Worm (Caenorhabditis elegans) whole organism, young adult: Measurements from ENCODE around the gene R144.11.
A peak's percentile ranks its signal among the peaks of the same experiment; 100 is the strongest.

Source experiments
- B0019.2 ChIP-seq: fragments of 200-800 bp; sonication (Bioruptor generic); conservative IDR thresholded peaks from 2 replicates; pipeline ENCODE4 v1.3.6; 2022; ENCODE audit warnings: missing genetic modification reagents, missing genetic modification characterization, missing compliant biosample characterization
- B0336.3 ChIP-seq: fragments of 200-800 bp; sonication (Bioruptor generic); IDR thresholded peaks from 2 replicates; pipeline ENCODE4 v1.3.6; 2022; ENCODE audit warnings: missing genetic modification characterization, missing compliant biosample characterization
- C17E4.6 ChIP-seq: fragments of 200-800 bp; sonication (Bioruptor generic); IDR thresholded peaks from 2 replicates; pipeline ENCODE4 v1.3.6; 2022; ENCODE audit warnings: missing genetic modification reagents, missing genetic modification characterization, missing compliant biosample characterization
- F33H1.4 ChIP-seq: fragments of 200-800 bp; sonication (Bioruptor generic); IDR thresholded peaks from 2 replicates; pipeline ENCODE4 v1.3.6; 2022; ENCODE audit warnings: missing genetic modification reagents, missing genetic modification characterization, missing compliant biosample characterization
- F37B4.10 ChIP-seq: fragments of 200-800 bp; sonication (Bioruptor generic); IDR thresholded peaks from 2 replicates; pipeline ENCODE4 v1.3.6; 2022; ENCODE audit warnings: missing genetic modification characterization, missing compliant biosample characterization
- F57A8.1 ChIP-seq: fragments of 200-800 bp; sonication (Bioruptor generic); optimal IDR thresholded peaks from 2 replicates; lab custom pipeline; 2018; ENCODE audit warnings: mild to moderate bottlenecking, missing genetic modification characterization, moderate library complexity, missing compliant biosample characterization
- F57C9.4 ChIP-seq: sonication (generic microtip); optimal IDR thresholded peaks from 2 replicates; lab custom pipeline; 2017; ENCODE audit warnings: mild to moderate bottlenecking, missing genetic modification characterization, missing compliant biosample characterization
- K11D2.4 ChIP-seq: fragments of 200-800 bp; sonication (Bioruptor generic); IDR thresholded peaks from 2 replicates; pipeline ENCODE4 v1.3.6; 2022; ENCODE audit warnings: missing genetic modification reagents, missing genetic modification characterization, missing compliant biosample characterization
- ama-1 ChIP-seq, 3 experiments: fragments of 150-350 bp in 1 of 3; sonication (generic microtip) in 2 of 3; optimal IDR thresholded peaks; 2 replicates each; lab custom pipeline; 2014 to 2018; ENCODE audit warnings: missing biosample characterization in 2 of 3, missing genetic modification characterization in 2 of 3, missing genetic modification reagents in 2 of 3
- aptf-3 ChIP-seq: fragments of 200-800 bp; sonication (Bioruptor generic); IDR thresholded peaks from 2 replicates; pipeline ENCODE4 v1.3.6; 2022; ENCODE audit warnings: missing genetic modification characterization, missing compliant biosample characterization
- atf-7 ChIP-seq: sonication (generic microtip); optimal IDR thresholded peaks from 2 replicates; lab custom pipeline; 2017; ENCODE audit warnings: mild to moderate bottlenecking, missing genetic modification characterization, missing compliant biosample characterization
- ccch-3 ChIP-seq: fragments of 200-800 bp; sonication (Bioruptor generic); optimal IDR thresholded peaks from 2 replicates; lab custom pipeline; 2018; ENCODE audit warnings: mild to moderate bottlenecking, missing genetic modification characterization, missing compliant biosample characterization
- cebp-2 ChIP-seq: fragments of 200-800 bp; sonication (Bioruptor generic); IDR thresholded peaks from 2 replicates; pipeline ENCODE4 v1.3.6; 2022; ENCODE audit warnings: missing genetic modification characterization, missing compliant biosample characterization
- ceh-100 ChIP-seq: fragments of 200-800 bp; sonication (Bioruptor generic); IDR thresholded peaks from 2 replicates; pipeline ENCODE4 v1.3.6; 2022; ENCODE audit warnings: missing genetic modification reagents, missing genetic modification characterization, missing compliant biosample characterization
- ceh-91 ChIP-seq: fragments of 200-800 bp; sonication (Bioruptor generic); IDR thresholded peaks from 2 replicates; pipeline ENCODE4 v1.3.6; 2022; ENCODE audit warnings: missing genetic modification reagents, missing genetic modification characterization, missing compliant biosample characterization
- dpl-1 ChIP-seq: fragments of 150-350 bp; optimal IDR thresholded peaks from 2 replicates; lab custom pipeline; 2014; ENCODE audit warnings: missing biosample characterization, missing genetic modification reagents, missing genetic modification characterization
- egl-18 ChIP-seq: fragments of 200-800 bp; sonication (Bioruptor generic); IDR thresholded peaks from 2 replicates; pipeline ENCODE4 v1.3.6; 2022; ENCODE audit warnings: missing genetic modification reagents, missing genetic modification characterization, missing compliant biosample characterization
- ekl-4 ChIP-seq: fragments of 200-800 bp; sonication (Bioruptor generic); IDR thresholded peaks from 2 replicates; pipeline ENCODE4 v1.3.6; 2022; ENCODE audit warnings: missing genetic modification reagents, missing genetic modification characterization, missing compliant biosample characterization
- fkh-3 ChIP-seq: sonication (generic microtip); optimal IDR thresholded peaks from 2 replicates; lab custom pipeline; 2016; ENCODE audit warnings: mild to moderate bottlenecking, missing genetic modification characterization, missing compliant biosample characterization
- hlh-26 ChIP-seq: fragments of 200-800 bp; sonication (Bioruptor generic); conservative IDR thresholded peaks from 2 replicates; pipeline ENCODE4 v1.3.6; 2022; ENCODE audit warnings: missing genetic modification reagents, missing genetic modification characterization, missing compliant biosample characterization
- hrde-1 ChIP-seq: sonication (generic microtip); optimal IDR thresholded peaks from 2 replicates; lab custom pipeline; 2016; ENCODE audit warnings: missing genetic modification characterization, mild to moderate bottlenecking, missing compliant biosample characterization, moderate library complexity, missing genotype, missing genetic modification reagents, borderline replicate concordance
- let-526 ChIP-seq: fragments of 200-800 bp; sonication (Bioruptor generic); IDR thresholded peaks from 2 replicates; pipeline ENCODE4 v1.3.6; 2022; ENCODE audit warnings: missing genetic modification reagents, missing genetic modification characterization, missing compliant biosample characterization
- lin-26 ChIP-seq: fragments of 200-800 bp; sonication (Bioruptor generic); IDR thresholded peaks from 2 replicates; pipeline ENCODE4 v1.3.6; 2022; ENCODE audit warnings: missing genetic modification reagents, missing genetic modification characterization, missing compliant biosample characterization
- lin-40 ChIP-seq: sonication (generic microtip); optimal IDR thresholded peaks from 2 replicates; lab custom pipeline; 2016; ENCODE audit warnings: missing genetic modification characterization, mild to moderate bottlenecking, missing compliant biosample characterization, missing genotype, missing genetic modification reagents
- lsl-1 ChIP-seq: fragments of 200-800 bp; sonication (Bioruptor generic); optimal IDR thresholded peaks from 2 replicates; lab custom pipeline; 2018; ENCODE audit warnings: mild to moderate bottlenecking, missing genetic modification characterization, moderate library complexity, missing compliant biosample characterization
- lsy-27 ChIP-seq: sonication (generic microtip); optimal IDR thresholded peaks from 2 replicates; lab custom pipeline; 2017; ENCODE audit warnings: missing genetic modification characterization, mild to moderate bottlenecking, missing compliant biosample characterization, antibody characterized with exemption, missing genotype, borderline replicate concordance; ENCODE audit not compliant: insufficient read depth
- madf-10 ChIP-seq: sonication (generic microtip); optimal IDR thresholded peaks from 2 replicates; lab custom pipeline; 2016; ENCODE audit warnings: mild to moderate bottlenecking, missing genetic modification characterization, missing compliant biosample characterization
- madf-3 ChIP-seq: fragments of 200-800 bp; sonication (Bioruptor generic); IDR thresholded peaks from 2 replicates; pipeline ENCODE4 v1.3.6; 2022; ENCODE audit warnings: missing genetic modification reagents, missing genetic modification characterization, missing compliant biosample characterization
- mel-28 ChIP-seq: sonication (generic microtip); optimal IDR thresholded peaks from 2 replicates; lab custom pipeline; 2016; ENCODE audit warnings: borderline replicate concordance, mild to moderate bottlenecking, missing genetic modification characterization, missing compliant biosample characterization
- mxl-1 ChIP-seq: sonication (generic microtip); optimal IDR thresholded peaks from 2 replicates; lab custom pipeline; 2016; ENCODE audit warnings: missing genetic modification characterization, missing compliant biosample characterization
- nhr-27 ChIP-seq: fragments of 200-800 bp; sonication (Bioruptor generic); optimal IDR thresholded peaks from 2 replicates; lab custom pipeline; 2018; ENCODE audit warnings: mild to moderate bottlenecking, missing genetic modification characterization, moderate library complexity, missing compliant biosample characterization
- nhr-80 ChIP-seq: sonication (generic microtip); optimal IDR thresholded peaks from 2 replicates; lab custom pipeline; 2016; ENCODE audit warnings: missing genetic modification characterization, missing compliant biosample characterization
- pha-4 ChIP-seq: fragments of 150-350 bp; sonication (generic microtip); optimal IDR thresholded peaks from 2 replicates; lab custom pipeline; 2014; ENCODE audit warnings: missing biosample characterization, missing genetic modification reagents, missing genetic modification characterization
- repo-1 ChIP-seq: sonication (generic microtip); optimal IDR thresholded peaks from 2 replicates; lab custom pipeline; 2017; ENCODE audit warnings: mild to moderate bottlenecking, missing genetic modification characterization, missing compliant biosample characterization
- sdz-38 ChIP-seq: sonication (generic microtip); optimal IDR thresholded peaks from 2 replicates; lab custom pipeline; 2016; ENCODE audit warnings: missing genotype, missing genetic modification characterization, missing compliant biosample characterization
- snpc-4 ChIP-seq, 5 experiments: fragments of 150-350 bp in 1 of 5; sonication (generic microtip) in 4 of 5; optimal IDR thresholded peaks; 2 replicates each; lab custom pipeline; 2014 to 2018; ENCODE audit warnings: missing genetic modification characterization in 5 of 5, missing biosample characterization in 3 of 5, antibody characterized with exemption in 2 of 5, mild to moderate bottlenecking in 2 of 5, missing compliant biosample characterization in 2 of 5, missing genotype in 2 of 5, moderate library complexity in 2 of 5, missing genetic modification reagents in 1 of 5
- somi-1 ChIP-seq: fragments of 200-800 bp; sonication (Bioruptor generic); optimal IDR thresholded peaks from 2 replicates; lab custom pipeline; 2018; ENCODE audit warnings: mild to moderate bottlenecking, missing genetic modification characterization, missing compliant biosample characterization
- sptf-2 ChIP-seq: fragments of 200-800 bp; sonication (Bioruptor generic); optimal IDR thresholded peaks from 2 replicates; lab custom pipeline; 2018; ENCODE audit warnings: mild to moderate bottlenecking, missing genetic modification characterization, missing compliant biosample characterization
- xnd-1 ChIP-seq: sonication (generic microtip); optimal IDR thresholded peaks from 2 replicates; lab custom pipeline; 2016; ENCODE audit warnings: missing genotype, missing genetic modification reagents, missing genetic modification characterization, missing compliant biosample characterization
- zfh-2 ChIP-seq: fragments of 200-800 bp; sonication (Bioruptor generic); conservative IDR thresholded peaks from 2 replicates; pipeline ENCODE4 v1.3.6; 2022; ENCODE audit warnings: missing genetic modification reagents, missing genetic modification characterization, missing compliant biosample characterization
- ztf-25 ChIP-seq: fragments of 200-800 bp; sonication (Bioruptor generic); IDR thresholded peaks from 2 replicates; pipeline ENCODE4 v1.3.6; 2022; ENCODE audit warnings: missing genetic modification reagents, missing genetic modification characterization, missing compliant biosample characterization
- ztf-26 ChIP-seq: sonication (generic microtip); optimal IDR thresholded peaks from 2 replicates; lab custom pipeline; 2017; ENCODE audit warnings: missing genetic modification characterization, missing compliant biosample characterization

The R144.11 gene

DNA sequence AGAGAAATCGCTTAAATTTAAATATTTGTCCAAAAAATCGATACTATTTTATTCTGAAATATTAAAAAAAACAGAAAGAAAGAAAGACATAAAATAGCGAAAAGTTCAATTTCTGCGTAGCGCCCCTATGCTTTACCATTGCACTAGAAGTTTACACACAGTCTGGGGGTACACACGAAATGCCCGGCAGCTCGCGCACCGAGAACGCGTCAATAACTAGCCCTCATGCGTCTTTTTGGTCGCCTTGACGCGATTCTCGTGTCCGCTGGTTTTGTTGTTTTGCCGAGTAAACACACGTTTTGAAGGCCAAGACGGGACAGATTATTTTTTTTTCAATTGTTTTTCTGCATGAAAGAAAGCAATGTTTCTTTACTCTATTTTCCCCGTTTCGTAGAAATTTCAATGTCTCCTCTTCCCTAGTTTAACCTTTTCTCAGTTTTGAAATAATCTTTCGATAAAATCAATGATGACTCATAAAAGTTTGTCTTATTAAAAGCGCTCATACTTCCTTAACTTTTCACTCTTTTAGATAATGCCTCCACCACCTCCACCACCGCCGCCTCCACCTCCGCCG is 9.6 kb upstream of the R144.11 start, which contains the start of gene wip-1 (continued):
- TF ChIP-seq madf-10 (tag; lab: Kevin White, UChicago), result peak; percentile 93
- TF ChIP-seq B0019.2 (GFP tag; lab: Robert Waterston, UW), result peak; percentile 91
- TF ChIP-seq aptf-3, result 0 out of 2 replicates have a peak, but pooled peaks have one; percentile 24
- TF ChIP-seq somi-1 (GFP tag; lab: Kevin White, UChicago), result peak; percentile 94
- peak; percentile 86 for TF ChIP-seq egl-18
- peak; percentile 93 for TF ChIP-seq ceh-91 (GFP tag; lab: Robert Waterston, UW)
- peak; percentile 86 for TF ChIP-seq dpl-1
- peak; percentile 21 for TF ChIP-seq fkh-3 (tag; lab: Kevin White, UChicago)
- no peak for TF ChIP-seq ccch-3
- peak; percentile 97 for TF ChIP-seq zfh-2
- peak; percentile 86 for TF ChIP-seq xnd-1 (tag; lab: Kevin White, UChicago)
- TF ChIP-seq sptf-2 (GFP tag; lab: Kevin White, UChicago), result peak; percentile 91
- peak; percentile 91 for TF ChIP-seq let-526 (GFP tag; lab: Robert Waterston, UW)
- TF ChIP-seq hrde-1 (tag; lab: Kevin White, UChicago), result peak; percentile 82
- TF ChIP-seq ztf-25 (GFP tag; lab: Robert Waterston, UW), result peak; percentile 47; the same call in 1 of the 2 replicates

DNA sequence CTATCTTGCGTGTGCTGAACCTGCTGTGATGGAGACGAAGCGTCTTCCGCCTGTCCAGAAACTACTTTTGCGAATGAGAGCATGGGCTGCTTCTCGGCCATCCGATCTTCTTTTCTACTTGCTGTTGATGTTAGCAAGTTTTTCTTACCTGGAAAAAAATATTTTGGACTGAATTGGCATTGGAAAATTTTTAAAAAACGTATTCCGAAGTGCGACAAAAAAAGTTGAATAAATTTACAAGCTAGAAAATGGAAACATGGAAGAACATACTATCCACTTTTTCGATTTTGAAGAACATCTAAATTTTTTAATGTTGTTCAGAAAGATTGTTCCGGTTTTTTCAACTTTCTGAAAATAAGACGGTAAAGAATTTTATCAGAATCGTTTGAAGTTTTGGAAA is 8.9 kb upstream of the R144.11 start, which contains the start of gene larp-1:
TSS of gene larp-1 (minus strand) at position 101 of the 400 bp plus-strand sequence.
- TF ChIP-seq madf-3 (GFP tag; lab: Robert Waterston, UW) (0 out of 2 replicates have a peak, but pooled peaks have one; percentile 16), lsy-27 (tag; lab: Kevin White, UChicago) (no peak)
- TF ChIP-seq, all 124 proteins: peak for 1

DNA sequence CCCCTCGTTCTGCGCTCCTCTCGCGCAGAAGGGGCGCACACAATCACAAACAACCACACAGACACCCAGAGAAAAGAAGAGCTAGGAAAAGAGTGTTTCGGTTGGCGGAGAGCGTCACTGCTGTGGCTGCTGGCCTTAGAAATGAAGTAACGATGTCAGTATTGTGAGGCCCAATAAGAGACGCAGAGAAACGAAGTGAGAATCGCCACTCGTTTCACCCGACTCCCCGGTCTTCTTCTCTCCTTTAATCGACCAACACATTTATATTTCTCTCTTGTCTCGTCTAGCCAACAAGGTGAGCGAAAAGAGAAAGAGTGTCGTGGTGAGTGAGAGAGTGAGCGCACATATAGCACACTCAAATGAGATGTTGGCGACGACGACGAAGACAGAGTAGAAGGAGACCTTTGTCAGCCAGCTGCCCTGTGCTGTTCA is 5.3 kb upstream of the R144.11 start:
- TF ChIP-seq lsl-1 (GFP tag; lab: Kevin White, UChicago) (no peak), ceh-100 (0 out of 2 replicates have a peak, but pooled peaks have one; percentile 8), aptf-3 (no peak), cebp-2 (GFP tag; lab: Robert Waterston, UW) (0 out of 2 replicates have a peak, but pooled peaks have one; percentile 13), ceh-91 (GFP tag; lab: Robert Waterston, UW) (no peak), hlh-26 (GFP tag; lab: Robert Waterston, UW) (no peak), xnd-1 (tag; lab: Kevin White, UChicago) (no peak), mxl-1 (tag; lab: Kevin White, UChicago) (no peak), F33H1.4 (0 out of 2 replicates have a peak, but pooled peaks have one; percentile 12), C17E4.6 (peak; percentile 66; the same call in 1 of the 2 replicates), F37B4.10 (0 out of 2 replicates have a peak, but pooled peaks have one; percentile 21), B0019.2 (GFP tag; lab: Robert Waterston, UW) (no peak), snpc-4 (GFP tag; optimal IDR thresholded peaks at IDR 0.05; lab: Kevin White, UChicago) (no peak), snpc-4 (tag; optimal IDR thresholded peaks at IDR 0.05; lab: Kevin White, UChicago) (peak; percentile 14 to 63 (median 37)), madf-3 (GFP tag; lab: Robert Waterston, UW) (no peak), ekl-4 (GFP tag; lab: Robert Waterston, UW) (peak; percentile 77; the same call in 1 of the 2 replicates), zfh-2 (peak; percentile 96), sdz-38 (tag; lab: Kevin White, UChicago) (no peak), atf-7 (no peak), mel-28 (tag; lab: Kevin White, UChicago) (no peak), ztf-26 (tag; lab: Kevin White, UChicago) (peak; percentile 76), K11D2.4 (0 out of 2 replicates have a peak, but pooled peaks have one; percentile 39), nhr-27 (tag; lab: Kevin White, UChicago) (no peak), repo-1 (peak; percentile 0), lin-40 (tag; lab: Kevin White, UChicago) (peak; percentile 86), F57A8.1 (GFP tag; lab: Kevin White, UChicago) (no peak), pha-4 (no peak), nhr-80 (tag; lab: Kevin White, UChicago) (peak; percentile 84), dpl-1 (no peak), B0336.3 (GFP tag; lab: Robert Waterston, UW) (peak; percentile 78), ama-1 (optimal IDR thresholded peaks at IDR 0.05; lab: Kevin White, UChicago) (no peak), ama-1 (GFP tag; optimal IDR thresholded peaks at IDR 0.05; lab: Kevin White, UChicago) (no peak), F57C9.4 (tag; lab: Kevin White, UChicago) (no peak), lin-26 (no peak)
